Worm (Caenorhabditis elegans) whole organism, L2 larva: ENCODE measurements around the gene C45E5.1.
A peak's percentile ranks its signal among the peaks of the same experiment; 100 is the strongest.

Source experiments
- F13H6.1 ChIP-seq: sonication (generic microtip); optimal IDR thresholded peaks from 2 replicates; lab custom pipeline; 2016; ENCODE audit warnings: missing genetic modification characterization, missing compliant biosample characterization
- R02D3.7 ChIP-seq: fragments of 150-350 bp; optimal IDR thresholded peaks from 2 replicates; lab custom pipeline; 2014; ENCODE audit warnings: missing biosample characterization, missing genetic modification characterization
- Y55F3AM.14 ChIP-seq: fragments of 200-800 bp; sonication (Bioruptor generic); optimal IDR thresholded peaks from 2 replicates; lab custom pipeline; 2018; ENCODE audit warnings: mild to moderate bottlenecking, missing genetic modification characterization, missing compliant biosample characterization
- ZK546.5 ChIP-seq: sonication (generic microtip); optimal IDR thresholded peaks from 2 replicates; lab custom pipeline; 2017; ENCODE audit warnings: missing biosample characterization, missing genetic modification characterization
- aly-2 ChIP-seq: fragments of 150-350 bp; optimal IDR thresholded peaks from 2 replicates; lab custom pipeline; 2014; ENCODE audit warnings: missing biosample characterization, missing genetic modification characterization
- ama-1 ChIP-seq: fragments of 150-350 bp; optimal IDR thresholded peaks from 2 replicates; lab custom pipeline; 2018; ENCODE audit warnings: inconsistent platforms
- ceh-16 ChIP-seq: fragments of 150-350 bp; optimal IDR thresholded peaks from 2 replicates; lab custom pipeline; 2014; ENCODE audit warnings: missing biosample characterization, missing genetic modification characterization
- ceh-82 ChIP-seq: fragments of 150-350 bp; optimal IDR thresholded peaks from 2 replicates; lab custom pipeline; 2014; ENCODE audit warnings: missing biosample characterization, missing genetic modification characterization
- crh-2 ChIP-seq: sonication (generic microtip); optimal IDR thresholded peaks from 2 replicates; lab custom pipeline; 2017; ENCODE audit warnings: missing biosample characterization, missing genetic modification characterization
- dmd-4 ChIP-seq: sonication (generic microtip); optimal IDR thresholded peaks from 2 replicates; lab custom pipeline; 2017; ENCODE audit warnings: missing biosample characterization, missing genetic modification characterization
- egl-27 ChIP-seq: sonication (generic microtip); optimal IDR thresholded peaks from 3 replicates; lab custom pipeline; 2017; ENCODE audit warnings: missing biosample characterization, missing genetic modification reagents, missing genetic modification characterization
- elt-1 ChIP-seq: fragments of 150-350 bp; optimal IDR thresholded peaks from 2 replicates; lab custom pipeline; 2014; ENCODE audit warnings: missing biosample characterization, missing genetic modification characterization
- elt-3 ChIP-seq: sonication (generic microtip); optimal IDR thresholded peaks from 2 replicates; lab custom pipeline; 2017; ENCODE audit warnings: missing biosample characterization, missing genetic modification characterization
- fos-1 ChIP-seq: fragments of 150-350 bp; optimal IDR thresholded peaks from 2 replicates; lab custom pipeline; 2014; ENCODE audit warnings: missing biosample characterization, missing genetic modification characterization
- gmeb-1 ChIP-seq: fragments of 150-350 bp; optimal IDR thresholded peaks from 2 replicates; lab custom pipeline; 2014; ENCODE audit warnings: missing biosample characterization, missing genetic modification characterization
- lin-11 ChIP-seq: fragments of 150-350 bp; sonication (generic microtip); optimal IDR thresholded peaks from 2 replicates; lab custom pipeline; 2014; ENCODE audit warnings: missing biosample characterization, missing genetic modification characterization, inconsistent platforms, mixed read lengths
- lin-13 ChIP-seq: fragments of 150-350 bp; optimal IDR thresholded peaks from 2 replicates; lab custom pipeline; 2014; ENCODE audit warnings: missing biosample characterization, missing genetic modification reagents, missing genetic modification characterization
- lsy-2 ChIP-seq, 2 experiments: fragments of 150-350 bp in 1 of 2; sonication (generic microtip) in 1 of 2; optimal IDR thresholded peaks; 2 replicates each; lab custom pipeline; 2014 to 2017; ENCODE audit warnings: missing biosample characterization in 2 of 2, missing genetic modification characterization in 2 of 2
- mab-5 ChIP-seq: fragments of 150-350 bp; optimal IDR thresholded peaks from 2 replicates; lab custom pipeline; 2014; ENCODE audit warnings: missing biosample characterization, missing genetic modification characterization
- mbf-1 ChIP-seq: sonication (generic microtip); optimal IDR thresholded peaks from 2 replicates; lab custom pipeline; 2017; ENCODE audit warnings: missing biosample characterization, missing genetic modification characterization
- mdl-1 ChIP-seq, 2 experiments: fragments of 150-350 bp in 1 of 2; sonication (generic microtip) in 1 of 2; optimal IDR thresholded peaks; 2 replicates each; lab custom pipeline; 2017; ENCODE audit warnings: missing biosample characterization in 2 of 2, missing genetic modification characterization in 2 of 2
- nhr-12 ChIP-seq: fragments of 150-350 bp; optimal IDR thresholded peaks from 2 replicates; lab custom pipeline; 2014; ENCODE audit warnings: missing biosample characterization, missing genetic modification characterization
- nhr-129 ChIP-seq: fragments of 150-350 bp; optimal IDR thresholded peaks from 2 replicates; lab custom pipeline; 2014; ENCODE audit warnings: missing biosample characterization, missing genetic modification characterization
- nhr-21 ChIP-seq: fragments of 150-350 bp; optimal IDR thresholded peaks from 2 replicates; lab custom pipeline; 2014; ENCODE audit warnings: missing biosample characterization, missing genetic modification characterization
- nhr-23 ChIP-seq: fragments of 150-350 bp; optimal IDR thresholded peaks from 2 replicates; lab custom pipeline; 2014; ENCODE audit warnings: missing biosample characterization, missing genetic modification reagents, missing genetic modification characterization
- nhr-6 ChIP-seq: fragments of 150-350 bp; optimal IDR thresholded peaks from 2 replicates; lab custom pipeline; 2014; ENCODE audit warnings: missing biosample characterization, missing genetic modification characterization
- sem-4 ChIP-seq: fragments of 150-350 bp; optimal IDR thresholded peaks from 2 replicates; lab custom pipeline; 2014; ENCODE audit warnings: missing biosample characterization, missing genetic modification reagents, missing genetic modification characterization
- skn-1 ChIP-seq: sonication (generic microtip); optimal IDR thresholded peaks from 2 replicates; lab custom pipeline; 2017; ENCODE audit warnings: missing biosample characterization, missing genetic modification characterization
- sma-9 ChIP-seq, 2 experiments: fragments of 150-350 bp in 1 of 2; sonication (generic microtip) in 1 of 2; optimal IDR thresholded peaks; 2 replicates each; lab custom pipeline; 2014 to 2016; ENCODE audit warnings: missing genetic modification characterization in 2 of 2, mild to moderate bottlenecking in 1 of 2, missing biosample characterization in 1 of 2, missing compliant biosample characterization in 1 of 2, missing genetic modification reagents in 1 of 2, moderate library complexity in 1 of 2
- unc-55 ChIP-seq: fragments of 150-350 bp; sonication (generic microtip); optimal IDR thresholded peaks from 3 replicates; lab custom pipeline; 2014; ENCODE audit warnings: missing biosample characterization, missing genetic modification reagents, missing genetic modification characterization
- ztf-11 ChIP-seq: sonication (generic microtip); optimal IDR thresholded peaks from 2 replicates; lab custom pipeline; 2017; ENCODE audit warnings: missing biosample characterization, missing genetic modification characterization
- ztf-4 ChIP-seq: fragments of 150-350 bp; optimal IDR thresholded peaks from 2 replicates; lab custom pipeline; 2014; ENCODE audit warnings: missing biosample characterization, missing genetic modification characterization

C45E5.1 gene

DNA sequence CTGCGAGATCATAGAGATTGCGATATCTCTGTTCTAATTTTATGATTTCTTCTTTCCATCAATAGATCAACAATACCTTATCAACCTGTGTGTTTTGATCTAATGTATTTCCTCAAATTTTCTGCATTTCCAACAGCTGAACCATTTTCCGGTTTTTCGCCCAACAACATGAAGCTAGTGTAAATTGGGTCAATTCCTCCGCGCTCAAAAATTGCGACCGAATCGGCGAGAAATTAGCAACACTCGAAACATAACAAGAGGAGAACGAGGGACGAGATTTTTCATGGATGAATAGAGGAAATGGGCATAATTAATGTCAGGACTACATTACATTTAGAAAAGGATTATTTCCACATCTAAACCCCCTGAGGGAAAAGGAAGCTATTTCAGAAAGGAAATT is 10.6 kb downstream of the C45E5.1 start:
- TF ChIP-seq unc-55 (GFP tag; lab: Kevin White, UChicago): no peak
- no peak for TF ChIP-seq ama-1 (lab: Kevin White, UChicago)
- peak in 1 of 2 experiments; percentile 17 for TF ChIP-seq lsy-2 (tag; optimal IDR thresholded peaks at IDR 0.05; lab: Kevin White, UChicago)
- TF ChIP-seq lin-13 (GFP tag; lab: Kevin White, UChicago): no peak

DNA sequence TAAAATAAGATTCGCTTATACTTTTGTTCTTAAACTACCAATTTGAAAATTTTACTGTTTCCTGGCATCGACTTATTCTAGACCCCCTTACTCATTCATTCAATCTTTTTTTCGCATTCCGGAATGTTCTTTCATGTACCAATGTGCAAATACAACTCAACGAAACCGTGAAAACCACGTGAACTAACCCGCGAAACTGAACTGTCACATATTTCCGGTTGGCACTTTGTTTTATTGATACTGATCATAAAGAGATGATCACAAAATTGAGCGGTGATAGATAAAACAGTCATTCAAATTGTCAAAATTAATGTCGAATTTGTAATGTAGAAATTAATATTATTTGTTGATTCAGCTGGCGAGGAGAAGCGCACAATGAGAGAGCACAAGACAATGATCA is 11.7 kb downstream of the C45E5.1 start:
- TF ChIP-seq gmeb-1 (tag; lab: Kevin White, UChicago) (peak; percentile 47), sma-9 (GFP tag; optimal IDR thresholded peaks at IDR 0.05; lab: Kevin White, UChicago) (peak; percentile 83), sma-9 (tag; optimal IDR thresholded peaks at IDR 0.05; lab: Kevin White, UChicago) (no peak), fos-1 (peak; percentile 13), ama-1 (lab: Kevin White, UChicago) (no peak), lin-11 (tag; lab: Kevin White, UChicago) (no peak), crh-2 (tag; lab: Kevin White, UChicago) (peak; percentile 51), nhr-21 (tag; lab: Kevin White, UChicago) (peak; percentile 16)

DNA sequence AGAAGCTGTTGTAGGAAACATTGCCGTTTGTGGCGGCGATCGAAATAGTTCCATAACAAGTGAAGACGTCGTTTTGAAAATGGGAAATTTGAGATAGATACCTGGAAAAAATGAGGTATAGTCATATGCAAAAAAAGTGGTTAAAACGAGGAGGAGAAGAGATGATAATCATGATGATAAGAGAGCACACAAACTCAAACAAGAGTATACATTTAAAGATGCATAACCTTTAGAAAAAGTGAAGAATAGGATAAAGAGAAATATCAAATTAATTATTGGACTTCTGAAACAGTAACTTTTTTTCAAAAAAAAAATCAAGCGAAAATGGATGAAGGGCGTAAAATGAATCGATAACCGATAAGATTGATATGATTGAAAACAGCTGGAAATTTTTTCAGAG is 13.6 kb downstream of the C45E5.1 start, which contains the start of gene nhr-46:
Gene nhr-46 (minus strand): TSS at position 101 of the 400 bp plus-strand sequence.
- no peak for TF ChIP-seq nhr-23
- no peak for TF ChIP-seq ZK546.5 (tag; lab: Kevin White, UChicago)
- no peak for TF ChIP-seq lin-11 (tag; lab: Kevin White, UChicago)
- TF ChIP-seq sma-9 (GFP tag; optimal IDR thresholded peaks at IDR 0.05; lab: Kevin White, UChicago): no peak
- no peak for TF ChIP-seq sma-9 (tag; optimal IDR thresholded peaks at IDR 0.05; lab: Kevin White, UChicago)
- TF ChIP-seq dmd-4 (tag; lab: Kevin White, UChicago): no peak
- TF ChIP-seq skn-1 (tag; lab: Kevin White, UChicago): no peak
- TF ChIP-seq fos-1: no peak
- TF ChIP-seq nhr-129: no peak
- TF ChIP-seq R02D3.7 (tag; lab: Kevin White, UChicago): no peak
- TF ChIP-seq nhr-6 (tag; lab: Kevin White, UChicago): no peak
- no peak for TF ChIP-seq F13H6.1 (tag; lab: Kevin White, UChicago)
- no peak for TF ChIP-seq Y55F3AM.14 (GFP tag; lab: Kevin White, UChicago)

ce11 chrIV:5758695-5759094 is 14.5 kb downstream of the C45E5.1 start:
- TF ChIP-seq sma-9 (GFP tag; optimal IDR thresholded peaks at IDR 0.05; lab: Kevin White, UChicago): peak; percentile 15
- no peak for TF ChIP-seq sma-9 (tag; optimal IDR thresholded peaks at IDR 0.05; lab: Kevin White, UChicago)
- TF ChIP-seq ceh-16 (tag; lab: Kevin White, UChicago): peak; percentile 0
- no peak for TF ChIP-seq elt-3 (tag; lab: Kevin White, UChicago)
- TF ChIP-seq elt-1 (tag; lab: Kevin White, UChicago): peak; percentile 54

ce11 chrIV:5760656-5761055 is 16.5 kb downstream of the C45E5.1 start:
- TF ChIP-seq egl-27 (tag; lab: Kevin White, UChicago) (no peak), aly-2 (tag; lab: Kevin White, UChicago) (no peak), dmd-4 (tag; lab: Kevin White, UChicago) (no peak), nhr-12 (tag; lab: Kevin White, UChicago) (no peak), mdl-1 (tag; optimal IDR thresholded peaks at IDR 0.05; lab: Kevin White, UChicago) (no peak), ztf-4 (no peak), elt-3 (tag; lab: Kevin White, UChicago) (no peak), mbf-1 (tag; lab: Kevin White, UChicago) (no peak), sem-4 (tag; lab: Kevin White, UChicago) (no peak), gmeb-1 (tag; lab: Kevin White, UChicago) (no peak), lin-13 (GFP tag; lab: Kevin White, UChicago) (no peak), ceh-82 (tag; lab: Kevin White, UChicago) (no peak), ZK546.5 (tag; lab: Kevin White, UChicago) (no peak), ztf-11 (tag; lab: Kevin White, UChicago) (no peak), mab-5 (no peak), unc-55 (GFP tag; lab: Kevin White, UChicago) (no peak)
- TF ChIP-seq, all 48 proteins: peak for 0
